Fruit fly (Drosophila melanogaster) whole organism, prepupa: ENCODE measurements around the gene CG31391.

ENCODE experiments used
- Blimp-1 ChIP-seq: fragments of 200-800 bp; sonication (Bioruptor generic); optimal IDR thresholded peaks from 3 replicates; lab custom pipeline; 2017; ENCODE audit warnings: missing biosample characterization, missing genetic modification characterization, mild to moderate bottlenecking, moderate library complexity, missing genetic modification reagents
- CG10631 ChIP-seq: fragments of 200-800 bp; sonication (Bioruptor generic); optimal IDR thresholded peaks from 2 replicates; lab custom pipeline; 2016; ENCODE audit warnings: missing biosample characterization, missing genetic modification characterization
- CG10669 ChIP-seq: fragments of 200-800 bp; sonication (Bioruptor generic); optimal IDR thresholded peaks from 3 replicates; lab custom pipeline; 2018; ENCODE audit warnings: missing biosample characterization, mild to moderate bottlenecking, missing genetic modification characterization, moderate library complexity
- CG11294 ChIP-seq: fragments of 200-800 bp; sonication (Bioruptor generic); IDR thresholded peaks from 2 replicates; pipeline ENCODE4 v1.3.6; 2022; ENCODE audit warnings: missing biosample characterization, missing genetic modification characterization
- CG11762 ChIP-seq: fragments of 200-800 bp; sonication (Bioruptor generic); optimal IDR thresholded peaks from 3 replicates; lab custom pipeline; 2016; ENCODE audit warnings: missing biosample characterization, missing genetic modification characterization; ENCODE audit not compliant: insufficient read depth
- CG1621 ChIP-seq: fragments of 200-800 bp; sonication (Bioruptor generic); optimal IDR thresholded peaks from 3 replicates; lab custom pipeline; 2018; ENCODE audit warnings: missing biosample characterization, mild to moderate bottlenecking, missing genetic modification characterization
- CG16779 ChIP-seq: fragments of 200-800 bp; sonication (Bioruptor generic); optimal IDR thresholded peaks from 3 replicates; lab custom pipeline; 2017; ENCODE audit warnings: missing biosample characterization, mild to moderate bottlenecking, missing genetic modification characterization
- CG31627 ChIP-seq: fragments of 200-800 bp; sonication (Bioruptor generic); optimal IDR thresholded peaks from 3 replicates; lab custom pipeline; 2016; ENCODE audit warnings: missing biosample characterization, missing genetic modification characterization
- CG32006 ChIP-seq: fragments of 200-800 bp; sonication (Bioruptor generic); optimal IDR thresholded peaks from 3 replicates; lab custom pipeline; 2017; ENCODE audit warnings: missing biosample characterization, mild to moderate bottlenecking, missing genetic modification characterization
- CG3919 ChIP-seq: fragments of 200-800 bp; sonication (Bioruptor generic); optimal IDR thresholded peaks from 3 replicates; lab custom pipeline; 2016; ENCODE audit warnings: missing biosample characterization, missing genetic modification characterization
- CG4318 ChIP-seq: fragments of 200-800 bp; sonication (Bioruptor generic); optimal IDR thresholded peaks from 3 replicates; lab custom pipeline; 2017; ENCODE audit warnings: missing biosample characterization, mild to moderate bottlenecking, missing genetic modification characterization
- CG6276 ChIP-seq: fragments of 200-800 bp; sonication (Bioruptor generic); optimal IDR thresholded peaks from 2 replicates; lab custom pipeline; 2017; ENCODE audit warnings: missing biosample characterization, mild to moderate bottlenecking, missing genetic modification characterization
- CG6792 ChIP-seq: fragments of 200-800 bp; sonication (Bioruptor generic); optimal IDR thresholded peaks from 3 replicates; lab custom pipeline; 2016; ENCODE audit warnings: missing biosample characterization, missing genetic modification characterization
- CG6808 ChIP-seq: fragments of 200-800 bp; sonication (Bioruptor generic); optimal IDR thresholded peaks from 3 replicates; lab custom pipeline; 2017; ENCODE audit warnings: missing biosample characterization, missing genetic modification characterization, mild to moderate bottlenecking, moderate library complexity, missing genetic modification reagents
- CG8119 ChIP-seq: fragments of 200-800 bp; sonication (Bioruptor generic); IDR thresholded peaks from 3 replicates; pipeline ENCODE4 v1.3.6; 2022; ENCODE audit warnings: missing biosample characterization, missing genetic modification characterization
- CG9139 ChIP-seq: fragments of 200-800 bp; sonication (Bioruptor generic); optimal IDR thresholded peaks from 3 replicates; lab custom pipeline; 2017; ENCODE audit warnings: missing biosample characterization, mild to moderate bottlenecking, missing genetic modification characterization
- Eip75B ChIP-seq: fragments of 200-800 bp; sonication (Bioruptor generic); optimal IDR thresholded peaks from 3 replicates; lab custom pipeline; 2016; ENCODE audit warnings: missing biosample characterization, missing genetic modification characterization
- Ets21C ChIP-seq: fragments of 200-800 bp; sonication (Bioruptor generic); optimal IDR thresholded peaks from 3 replicates; lab custom pipeline; 2016; ENCODE audit warnings: missing biosample characterization, missing genetic modification characterization
- Gug ChIP-seq: fragments of 200-800 bp; sonication (Bioruptor generic); IDR thresholded peaks from 2 replicates; pipeline ENCODE4 v1.3.6; 2022; ENCODE audit warnings: missing biosample characterization, missing genetic modification characterization
- Hr38 ChIP-seq: sonication (Bioruptor generic); optimal IDR thresholded peaks from 2 replicates; lab custom pipeline; 2016; ENCODE audit warnings: missing biosample characterization, missing genetic modification characterization
- Hr39 ChIP-seq: fragments of 200-800 bp; sonication (Bioruptor generic); optimal IDR thresholded peaks from 2 replicates; lab custom pipeline; 2016; ENCODE audit warnings: missing biosample characterization, missing genetic modification characterization
- Hr4 ChIP-seq: fragments of 200-800 bp; sonication (Bioruptor generic); optimal IDR thresholded peaks from 3 replicates; lab custom pipeline; 2016; ENCODE audit warnings: missing biosample characterization, missing genetic modification characterization
- Lpt ChIP-seq: fragments of 200-800 bp; sonication (Bioruptor generic); optimal IDR thresholded peaks from 3 replicates; lab custom pipeline; 2016; ENCODE audit warnings: missing biosample characterization, missing genetic modification characterization
- Met ChIP-seq: fragments of 200-800 bp; sonication (Bioruptor generic); optimal IDR thresholded peaks from 3 replicates; lab custom pipeline; 2016; ENCODE audit warnings: missing biosample characterization, missing genetic modification characterization
- Smox ChIP-seq: fragments of 200-800 bp; sonication (Bioruptor generic); optimal IDR thresholded peaks from 3 replicates; lab custom pipeline; 2016; ENCODE audit warnings: missing biosample characterization, missing genetic modification characterization
- achi ChIP-seq: fragments of 200-800 bp; sonication (Bioruptor generic); optimal IDR thresholded peaks from 3 replicates; lab custom pipeline; 2016; ENCODE audit warnings: missing biosample characterization, missing genetic modification characterization
- cyc ChIP-seq: fragments of 200-800 bp; sonication (Bioruptor generic); optimal IDR thresholded peaks from 3 replicates; lab custom pipeline; 2016; ENCODE audit warnings: missing biosample characterization, missing genetic modification characterization
- dac ChIP-seq: fragments of 200-800 bp; sonication (Bioruptor generic); optimal IDR thresholded peaks from 2 replicates; lab custom pipeline; 2017; ENCODE audit warnings: missing biosample characterization, mild to moderate bottlenecking, missing genetic modification characterization
- dsx ChIP-seq: fragments of 200-800 bp; optimal IDR thresholded peaks from 3 replicates; lab custom pipeline; 2019; ENCODE audit warnings: missing biosample characterization, mild to moderate bottlenecking, missing genetic modification characterization, moderate library complexity; ENCODE audit not compliant: poor library complexity, severe bottlenecking
- eg ChIP-seq: fragments of 200-800 bp; sonication (Bioruptor generic); IDR thresholded peaks from 3 replicates; pipeline ENCODE4 v1.3.6; 2022; ENCODE audit warnings: missing biosample characterization, missing genetic modification characterization
- esn ChIP-seq: fragments of 200-800 bp; sonication (Bioruptor generic); optimal IDR thresholded peaks from 2 replicates; lab custom pipeline; 2016; ENCODE audit warnings: missing biosample characterization, mild to moderate bottlenecking, missing genetic modification characterization, moderate library complexity
- fd59A ChIP-seq: fragments of 200-800 bp; sonication (Bioruptor generic); optimal IDR thresholded peaks from 2 replicates; lab custom pipeline; 2017; ENCODE audit warnings: missing biosample characterization, mild to moderate bottlenecking, missing genetic modification characterization, missing genetic modification reagents
- fd85E ChIP-seq: fragments of 200-800 bp; sonication (Bioruptor generic); optimal IDR thresholded peaks from 3 replicates; lab custom pipeline; 2016; ENCODE audit warnings: missing biosample characterization, missing genetic modification characterization
- fkh ChIP-seq: fragments of 200-800 bp; sonication (Bioruptor generic); optimal IDR thresholded peaks from 3 replicates; lab custom pipeline; 2017; ENCODE audit warnings: missing biosample characterization, mild to moderate bottlenecking, missing genetic modification characterization, moderate library complexity
- lz ChIP-seq: fragments of 200-800 bp; sonication (Bioruptor generic); optimal IDR thresholded peaks from 3 replicates; lab custom pipeline; 2016; ENCODE audit warnings: missing biosample characterization, missing genetic modification characterization
- salr ChIP-seq, 2 experiments: fragments of 200-800 bp; sonication (Bioruptor generic); optimal IDR thresholded peaks; 3 replicates each; lab custom pipeline; 2016 to 2018; ENCODE audit warnings: missing biosample characterization in 2 of 2, missing genetic modification characterization in 2 of 2, mild to moderate bottlenecking in 1 of 2
- spab ChIP-seq: fragments of 200-800 bp; sonication (Bioruptor generic); optimal IDR thresholded peaks from 2 replicates; lab custom pipeline; 2017; ENCODE audit warnings: missing biosample characterization, mild to moderate bottlenecking, missing genetic modification characterization, missing genetic modification reagents
- svp ChIP-seq: fragments of 200-800 bp; sonication (Bioruptor generic); peaks from one replicate; lab custom pipeline; 2016; ENCODE audit warnings: missing biosample characterization, missing genetic modification characterization
- vri ChIP-seq: fragments of 200-800 bp; sonication (Bioruptor generic); optimal IDR thresholded peaks from 3 replicates; lab custom pipeline; 2016; ENCODE audit warnings: missing biosample characterization, mild to moderate bottlenecking, missing genetic modification characterization

Gene CG31391

dm6 chr3R:10700638-10701037 is 4.2 kb downstream of the CG31391 start:
- TF ChIP-seq CG6276 (GFP tag; lab: Kevin White, UChicago) (no peak), CG4318 (GFP tag; lab: Kevin White, UChicago) (no peak), fd59A (GFP tag; lab: Kevin White, UChicago) (no peak), CG6792 (GFP tag; lab: Kevin White, UChicago) (no peak), svp (GFP tag; lab: Kevin White, UChicago) (peak; percentile 91), fd85E (GFP tag; lab: Kevin White, UChicago) (no peak), Blimp-1 (GFP tag; lab: Kevin White, UChicago) (no peak), Smox (no peak)

- TF ChIP-seq fkh (GFP tag; lab: Kevin White, UChicago) (peak; percentile 87), salr (GFP tag; optimal IDR thresholded peaks at IDR 0.05; lab: Kevin White, UChicago) (no peak), CG6808 (GFP tag; lab: Kevin White, UChicago) (no peak), svp (GFP tag; lab: Kevin White, UChicago) (peak; percentile 99), CG6276 (GFP tag; lab: Kevin White, UChicago) (no peak), Met (GFP tag; lab: Kevin White, UChicago) (no peak)
- TF ChIP-seq, all 60 proteins: peak for 2
Measured at dm6 chr3R:10699020-10699951, 5.6 kb downstream of the CG31391 start.

- peak; percentile 65 for TF ChIP-seq svp (GFP tag; lab: Kevin White, UChicago)
- no peak for TF ChIP-seq CG11762
- TF ChIP-seq CG11294 (GFP tag; lab: Robert Waterston, UW): no peak
- TF ChIP-seq CG32006 (GFP tag; lab: Kevin White, UChicago): no peak
- no peak for TF ChIP-seq CG10631 (GFP tag; lab: Kevin White, UChicago)
- no peak for TF ChIP-seq CG8119
- TF ChIP-seq lz (GFP tag; lab: Kevin White, UChicago): peak; percentile 34
- no peak for TF ChIP-seq CG9139 (GFP tag; lab: Kevin White, UChicago)
- TF ChIP-seq fd59A (GFP tag; lab: Kevin White, UChicago): no peak
- TF ChIP-seq dsx (GFP tag; lab: Kevin White, UChicago): peak; percentile 2
- TF ChIP-seq Lpt (GFP tag; lab: Kevin White, UChicago): no peak
- no peak for TF ChIP-seq Gug (GFP tag; lab: Robert Waterston, UW)
- no peak for TF ChIP-seq CG6808 (GFP tag; lab: Kevin White, UChicago)
- peak; percentile 31 for TF ChIP-seq Ets21C (GFP tag; lab: Kevin White, UChicago)
- TF ChIP-seq fkh (GFP tag; lab: Kevin White, UChicago): peak; percentile 57
- TF ChIP-seq CG3919 (GFP tag; lab: Kevin White, UChicago): no peak
- TF ChIP-seq CG6276 (GFP tag; lab: Kevin White, UChicago): no peak
- TF ChIP-seq spab (GFP tag; lab: Kevin White, UChicago): no peak
- TF ChIP-seq CG6792 (GFP tag; lab: Kevin White, UChicago): no peak
- no peak for TF ChIP-seq CG4318 (GFP tag; lab: Kevin White, UChicago)
- TF ChIP-seq esn: peak; percentile 58
- TF ChIP-seq CG16779: no peak
- no peak for TF ChIP-seq Blimp-1 (GFP tag; lab: Kevin White, UChicago)
- TF ChIP-seq achi (GFP tag; lab: Kevin White, UChicago): peak; percentile 47
- TF ChIP-seq CG10669 (GFP tag; lab: Kevin White, UChicago): no peak
- TF ChIP-seq cyc: peak; percentile 13
- TF ChIP-seq eg (GFP tag; lab: Robert Waterston, UW): no peak
- TF ChIP-seq salr (GFP tag; optimal IDR thresholded peaks at IDR 0.05; lab: Kevin White, UChicago): no peak
- no peak for TF ChIP-seq CG1621 (tag; lab: Kevin White, UChicago)
- TF ChIP-seq vri (GFP tag; lab: Kevin White, UChicago): peak; percentile 18
- peak; percentile 32 for TF ChIP-seq CG31627 (GFP tag; lab: Kevin White, UChicago)
- no peak for TF ChIP-seq dac (GFP tag; lab: Kevin White, UChicago)
- TF ChIP-seq Hr39: no peak
- no peak for TF ChIP-seq Hr38 (GFP tag; lab: Kevin White, UChicago)
- no peak for TF ChIP-seq Hr4 (GFP tag; lab: Kevin White, UChicago)
- peak; percentile 12 for TF ChIP-seq Eip75B (GFP tag; lab: Kevin White, UChicago)
Measured at dm6 chr3R:10696371-10696777, 8.5 kb downstream of the CG31391 start, which contains the start of the genes pug, CG14683 and CG46459. Gene pug (plus strand): TSS chr3R:10696534. Gene CG14683 (plus strand): TSS chr3R:10696647. Gene CG46459 (plus strand): TSS chr3R:10696647.
